Fruit fly (Drosophila melanogaster) whole organism, embryonic: ENCODE results near the gene Pde9.

Experiments
- C15 ChIP-seq: fragments of 200-800 bp; sonication (Bioruptor generic); IDR thresholded peaks from 3 replicates; pipeline ENCODE4 v1.3.6; 2022; ENCODE audit warnings: missing biosample characterization, missing genetic modification characterization
- CG10209 ChIP-seq: fragments of 200-800 bp; sonication (Bioruptor generic); optimal IDR thresholded peaks from 3 replicates; lab custom pipeline; 2017; ENCODE audit warnings: missing biosample characterization, mild to moderate bottlenecking, missing genetic modification characterization, missing genetic modification reagents
- CG12219 ChIP-seq: fragments of 200-800 bp; sonication (Bioruptor generic); optimal IDR thresholded peaks from 3 replicates; lab custom pipeline; 2018; ENCODE audit warnings: missing biosample characterization, mild to moderate bottlenecking, missing genetic modification characterization
- CG12659 ChIP-seq: fragments of 200-800 bp; sonication (Bioruptor generic); optimal IDR thresholded peaks from 3 replicates; lab custom pipeline; 2017; ENCODE audit warnings: mild to moderate bottlenecking, missing biosample characterization, missing genetic modification reagents, missing genetic modification characterization
- CG14965 ChIP-seq: fragments of 200-800 bp; sonication (Bioruptor generic); optimal IDR thresholded peaks from 2 replicates; lab custom pipeline; 2016; ENCODE audit warnings: missing biosample characterization, missing genetic modification characterization, borderline replicate concordance
- CG17186 ChIP-seq: fragments of 200-800 bp; sonication (Bioruptor generic); optimal IDR thresholded peaks from 3 replicates; lab custom pipeline; 2017; ENCODE audit warnings: missing biosample characterization, missing genetic modification reagents, missing genetic modification characterization
- CG18599 ChIP-seq: fragments of 200-800 bp; sonication (Bioruptor generic); optimal IDR thresholded peaks from 3 replicates; lab custom pipeline; 2017; ENCODE audit warnings: missing biosample characterization, missing genetic modification characterization, mild to moderate bottlenecking, moderate library complexity, missing genetic modification reagents
- CG30431 ChIP-seq: fragments of 200-800 bp; sonication (Bioruptor generic); optimal IDR thresholded peaks from 2 replicates; lab custom pipeline; 2017; ENCODE audit warnings: missing biosample characterization, missing genetic modification characterization
- CG31365 ChIP-seq: fragments of 200-800 bp; sonication (Bioruptor generic); optimal IDR thresholded peaks from 2 replicates; lab custom pipeline; 2018; ENCODE audit warnings: missing biosample characterization, mild to moderate bottlenecking, missing genetic modification characterization
- CG33213 ChIP-seq: fragments of 200-800 bp; sonication (Bioruptor generic); optimal IDR thresholded peaks from 3 replicates; lab custom pipeline; 2016; ENCODE audit warnings: missing biosample characterization, missing genetic modification characterization
- CG4617 ChIP-seq: fragments of 200-800 bp; sonication (Bioruptor generic); optimal IDR thresholded peaks from 3 replicates; lab custom pipeline; 2016; ENCODE audit warnings: missing biosample characterization, missing genetic modification characterization, borderline replicate concordance
- CG7928 ChIP-seq: fragments of 200-800 bp; sonication (Bioruptor generic); optimal IDR thresholded peaks from 2 replicates; lab custom pipeline; 2017; ENCODE audit warnings: missing biosample characterization, mild to moderate bottlenecking, missing genetic modification characterization
- CG8290 ChIP-seq, 3 experiments: fragments of 200-800 bp; sonication (Bioruptor generic); optimal IDR thresholded peaks; 2 replicates each; lab custom pipeline; 2016 to 2019; ENCODE audit warnings: missing biosample characterization in 3 of 3, missing genetic modification characterization in 3 of 3, mild to moderate bottlenecking in 2 of 3, moderate library complexity in 1 of 3
- CHES-1-like ChIP-seq: fragments of 200-800 bp; sonication (Bioruptor generic); optimal IDR thresholded peaks from 2 replicates; lab custom pipeline; 2016; ENCODE audit warnings: missing biosample characterization, missing genetic modification characterization
- D19B ChIP-seq: fragments of 200-800 bp; sonication (Bioruptor generic); optimal IDR thresholded peaks from 2 replicates; lab custom pipeline; 2017; ENCODE audit warnings: missing biosample characterization, mild to moderate bottlenecking, missing genetic modification characterization
- ERR ChIP-seq: fragments of 200-800 bp; sonication (Bioruptor generic); optimal IDR thresholded peaks from 2 replicates; lab custom pipeline; 2016; ENCODE audit warnings: missing biosample characterization, missing genetic modification characterization
- Hand ChIP-seq: fragments of 200-800 bp; sonication (Bioruptor generic); optimal IDR thresholded peaks from 2 replicates; lab custom pipeline; 2017; ENCODE audit warnings: mild to moderate bottlenecking, missing biosample characterization, missing genetic modification reagents, missing genetic modification characterization
- HmgZ ChIP-seq: fragments of 200-800 bp; sonication (Bioruptor generic); optimal IDR thresholded peaks from 2 replicates; lab custom pipeline; 2018; ENCODE audit warnings: missing biosample characterization, mild to moderate bottlenecking, missing genetic modification characterization
- Hmx ChIP-seq: fragments of 200-800 bp; sonication (Bioruptor generic); optimal IDR thresholded peaks from 2 replicates; lab custom pipeline; 2016; ENCODE audit warnings: missing biosample characterization, missing genetic modification characterization
- Kr ChIP-seq: fragments of 200-800 bp; sonication (Bioruptor generic); optimal IDR thresholded peaks from 2 replicates; lab custom pipeline; 2017; ENCODE audit warnings: missing biosample characterization, mild to moderate bottlenecking, missing genetic modification characterization
- Neu2 ChIP-seq: fragments of 200-800 bp; sonication (Bioruptor generic); optimal IDR thresholded peaks from 3 replicates; lab custom pipeline; 2016; ENCODE audit warnings: missing biosample characterization, missing genetic modification characterization, borderline replicate concordance
- Oaz ChIP-seq: fragments of 200-800 bp; sonication (Bioruptor generic); IDR thresholded peaks from 2 replicates; pipeline ENCODE4 v1.3.6; 2022; ENCODE audit warnings: missing biosample characterization, missing genetic modification characterization
- Poxn ChIP-seq: fragments of 200-800 bp; sonication (Bioruptor generic); IDR thresholded peaks from 2 replicates; pipeline ENCODE4 v1.3.6; 2022; ENCODE audit warnings: missing biosample characterization, missing genetic modification characterization
- Taf1 ChIP-seq: fragments of 200-800 bp; sonication (Bioruptor generic); IDR thresholded peaks from 2 replicates; pipeline ENCODE4 v1.3.6; 2022; ENCODE audit warnings: missing biosample characterization, missing genetic modification characterization
- Tbp ChIP-seq: fragments of >200 bp; optimal IDR thresholded peaks from 2 replicates; lab custom pipeline; 2018; ENCODE audit warnings: missing biosample characterization, missing genetic modification characterization
- ab ChIP-seq: fragments of 200-800 bp; sonication (Bioruptor generic); optimal IDR thresholded peaks from 2 replicates; lab custom pipeline; 2016; ENCODE audit warnings: missing biosample characterization, missing genetic modification characterization
- bbx ChIP-seq: fragments of 200-800 bp; sonication (Bioruptor generic); IDR thresholded peaks from 2 replicates; pipeline ENCODE4 v1.3.6; 2022; ENCODE audit warnings: missing biosample characterization, missing genetic modification characterization; ENCODE audit not compliant: partially characterized antibody
- bowl ChIP-seq: fragments of 200-800 bp; sonication (Bioruptor generic); IDR thresholded peaks from 2 replicates; pipeline ENCODE4 v1.3.6; 2022; ENCODE audit warnings: missing biosample characterization, missing genetic modification characterization
- chinmo ChIP-seq: fragments of 200-800 bp; sonication (Bioruptor generic); IDR thresholded peaks from 4 replicates; pipeline ENCODE4 v1.3.6; 2022; ENCODE audit warnings: missing biosample characterization, missing genetic modification characterization; ENCODE audit not compliant: partially characterized antibody
- danr ChIP-seq: fragments of 200-800 bp; sonication (Bioruptor generic); IDR thresholded peaks from 2 replicates; pipeline ENCODE4 v1.3.6; 2022; ENCODE audit warnings: missing biosample characterization, missing genetic modification characterization
- ewg ChIP-seq: fragments of 200-800 bp; sonication (Bioruptor generic); optimal IDR thresholded peaks from 3 replicates; lab custom pipeline; 2017; ENCODE audit warnings: mild to moderate bottlenecking, missing biosample characterization, missing genetic modification reagents, missing genetic modification characterization
- jing ChIP-seq: fragments of 200-800 bp; sonication (Bioruptor generic); optimal IDR thresholded peaks from 2 replicates; lab custom pipeline; 2018; ENCODE audit warnings: missing biosample characterization, mild to moderate bottlenecking, missing genetic modification characterization
- klu ChIP-seq: fragments of 200-800 bp; sonication (Bioruptor generic); IDR thresholded peaks from 2 replicates; pipeline ENCODE4 v1.3.6; 2022; ENCODE audit warnings: missing biosample characterization, missing genetic modification characterization
- mld ChIP-seq: fragments of 200-800 bp; sonication (Bioruptor generic); IDR thresholded peaks from 3 replicates; pipeline ENCODE4 v1.3.6; 2022; ENCODE audit warnings: missing biosample characterization, missing genetic modification characterization; ENCODE audit not compliant: partially characterized antibody
- pnt ChIP-seq: fragments of 200-800 bp; sonication (Bioruptor generic); optimal IDR thresholded peaks from 3 replicates; lab custom pipeline; 2016; ENCODE audit warnings: missing biosample characterization, missing genetic modification characterization
- pros ChIP-seq: fragments of 200-800 bp; sonication (Bioruptor generic); optimal IDR thresholded peaks from 3 replicates; lab custom pipeline; 2019; ENCODE audit warnings: missing biosample characterization, mild to moderate bottlenecking, missing genetic modification characterization, moderate library complexity
- ranshi ChIP-seq: fragments of 200-800 bp; sonication (Bioruptor generic); IDR thresholded peaks from 2 replicates; pipeline ENCODE4 v1.3.6; 2022; ENCODE audit warnings: missing biosample characterization, missing genetic modification characterization
- sima ChIP-seq: fragments of 200-800 bp; sonication (Bioruptor generic); optimal IDR thresholded peaks from 2 replicates; lab custom pipeline; 2016; ENCODE audit warnings: missing biosample characterization, missing genetic modification characterization
- sna ChIP-seq: fragments of 200-800 bp; sonication (Bioruptor generic); IDR thresholded peaks from 2 replicates; pipeline ENCODE4 v1.3.6; 2022; ENCODE audit warnings: missing biosample characterization, missing genetic modification characterization; ENCODE audit not compliant: partially characterized antibody
- sqz ChIP-seq: fragments of 200-800 bp; sonication (Bioruptor generic); optimal IDR thresholded peaks from 3 replicates; lab custom pipeline; 2018; ENCODE audit warnings: missing biosample characterization, mild to moderate bottlenecking, missing genetic modification characterization
- tio ChIP-seq: fragments of 200-800 bp; sonication (Bioruptor generic); optimal IDR thresholded peaks from 2 replicates; lab custom pipeline; 2017; ENCODE audit warnings: missing biosample characterization, missing genetic modification characterization, inconsistent platforms
- tll ChIP-seq, 2 experiments: fragments of 200-800 bp in 1 of 2; fragments of >200 bp in 1 of 2; sonication (Bioruptor generic) in 1 of 2; optimal IDR thresholded peaks; 2 replicates each; lab custom pipeline; 2017 to 2019; ENCODE audit warnings: missing biosample characterization in 2 of 2, missing genetic modification characterization in 2 of 2, mild to moderate bottlenecking in 1 of 2, moderate library complexity in 1 of 2
- unc-4 ChIP-seq: fragments of 200-800 bp; sonication (Bioruptor generic); IDR thresholded peaks from 2 replicates; pipeline ENCODE4 v1.3.6; 2022; ENCODE audit warnings: missing biosample characterization, missing genetic modification characterization; ENCODE audit not compliant: partially characterized antibody
- usp ChIP-seq: fragments of >200 bp; optimal IDR thresholded peaks from 2 replicates; lab custom pipeline; 2017; ENCODE audit warnings: missing biosample characterization, missing genetic modification characterization
- vvl ChIP-seq: fragments of 200-800 bp; sonication (Bioruptor generic); IDR thresholded peaks from 2 replicates; pipeline ENCODE4 v1.3.6; 2022; ENCODE audit warnings: missing biosample characterization, missing genetic modification characterization
- zfh2 ChIP-seq: fragments of 200-800 bp; sonication (Bioruptor generic); optimal IDR thresholded peaks from 2 replicates; lab custom pipeline; 2016; ENCODE audit warnings: missing biosample characterization, missing genetic modification characterization

Pde9 gene

DNA sequence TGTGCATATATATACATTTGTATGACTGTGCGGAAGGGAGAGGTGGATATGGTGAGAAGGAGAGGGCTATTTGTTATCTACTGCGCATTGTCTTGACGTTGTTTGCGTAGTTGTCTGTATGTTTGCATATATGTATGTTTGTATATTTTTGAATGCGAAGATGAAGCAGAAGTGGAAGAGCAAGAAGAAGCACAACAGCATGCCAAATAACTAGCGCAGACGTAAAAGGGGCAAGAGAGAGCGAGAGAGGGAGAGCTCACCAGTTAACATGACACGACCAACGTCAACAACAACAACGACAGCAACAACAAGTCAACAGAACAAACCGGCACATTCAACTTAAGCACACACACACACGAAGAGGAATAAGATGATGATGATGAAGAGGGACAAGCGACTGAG, 145.3 kb downstream of the Pde9 start (continued):
- TF ChIP-seq sna (GFP tag; lab: Robert Waterston, UW): 0 out of 2 replicates have a peak, but pooled peaks have one; percentile 14
- no peak for TF ChIP-seq CG8290 (GFP tag; optimal IDR thresholded peaks at IDR 0.05; lab: Kevin White, UChicago)
- TF ChIP-seq CG8290 (tag; optimal IDR thresholded peaks at IDR 0.05; lab: Kevin White, UChicago): peak in 1 of 2 experiments; percentile 32
- TF ChIP-seq Kr (GFP tag; lab: Kevin White, UChicago): peak; percentile 65
- peak in 1 of 2 experiments; percentile 93 for TF ChIP-seq tll (GFP tag; optimal IDR thresholded peaks at IDR 0.05; lab: Kevin White, UChicago)
- TF ChIP-seq pros (GFP tag; lab: Kevin White, UChicago): peak; percentile 99
- TF ChIP-seq ewg (GFP tag; lab: Kevin White, UChicago): no peak
- no peak for TF ChIP-seq Hmx (GFP tag; lab: Kevin White, UChicago)

DNA sequence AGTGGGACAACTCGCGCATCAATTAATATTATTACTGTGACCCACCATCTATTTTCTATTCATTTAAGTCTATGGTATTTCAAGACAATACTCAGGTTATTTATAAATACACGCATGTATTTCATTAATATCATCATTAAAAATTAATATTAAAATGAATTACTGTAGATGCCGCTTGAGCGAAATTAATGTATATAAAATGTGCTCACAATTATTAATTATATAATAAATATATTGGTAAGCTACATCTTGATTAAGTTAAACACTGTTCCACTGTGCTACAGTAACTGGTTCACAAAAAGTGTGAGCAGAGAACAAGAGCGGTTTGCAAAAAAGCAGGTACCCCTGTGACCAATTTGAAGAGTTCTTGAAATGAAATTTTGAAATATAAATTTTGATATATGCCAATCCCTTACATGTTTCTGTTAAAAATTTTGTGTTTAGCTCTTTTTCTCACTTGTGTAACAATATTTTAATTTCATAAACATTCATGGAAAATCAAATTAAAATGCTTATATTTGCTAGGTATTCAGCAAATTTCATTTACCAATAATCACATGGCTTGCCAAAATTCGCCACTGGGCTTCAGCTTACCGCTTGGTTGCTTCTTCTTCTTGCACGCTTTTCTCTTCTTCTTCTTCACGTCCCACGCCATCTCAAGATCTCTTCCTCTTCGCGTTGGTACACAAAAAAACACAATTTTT, 146.0 kb downstream of the Pde9 start:
- TF ChIP-seq ERR (peak; percentile 99), D19B (GFP tag; lab: Kevin White, UChicago) (peak; percentile 99), vvl (peak; percentile 99), CG12659 (peak; percentile 100), HmgZ (peak; percentile 100), bowl (peak; percentile 98), sima (peak; percentile 99), mld (GFP tag; lab: Robert Waterston, UW) (peak; percentile 42; the same call in 1 of the 3 replicates), CG12219 (GFP tag; lab: Kevin White, UChicago) (peak; percentile 99), CG17186 (GFP tag; lab: Kevin White, UChicago) (peak; percentile 96), CG30431 (GFP tag; lab: Kevin White, UChicago) (peak; percentile 99), CG10209 (GFP tag; lab: Kevin White, UChicago) (peak; percentile 100), unc-4 (GFP tag; lab: Robert Waterston, UW) (0 out of 2 replicates have a peak, but pooled peaks have one; percentile 23), usp (GFP tag; lab: Kevin White, UChicago) (no peak), CG33213 (GFP tag; lab: Kevin White, UChicago) (peak; percentile 100), C15 (peak; percentile 99), Taf1 (peak; percentile 99), zfh2 (GFP tag; lab: Kevin White, UChicago) (peak; percentile 100), CG31365 (peak; percentile 95), jing (GFP tag; lab: Kevin White, UChicago) (peak; percentile 99), Oaz (GFP tag; lab: Robert Waterston, UW) (peak; percentile 99), chinmo (GFP tag; lab: Robert Waterston, UW) (no peak), klu (peak; percentile 100), ranshi (GFP tag; lab: Robert Waterston, UW) (peak; percentile 99), CHES-1-like (GFP tag; lab: Kevin White, UChicago) (peak; percentile 100), CG14965 (peak; percentile 94), CG18599 (peak; percentile 100), Neu2 (GFP tag; lab: Kevin White, UChicago) (peak; percentile 97), sqz (GFP tag; lab: Kevin White, UChicago) (peak; percentile 100), CG7928 (peak; percentile 91), Tbp (GFP tag; lab: Kevin White, UChicago) (no peak), pnt (GFP tag; lab: Kevin White, UChicago) (peak; percentile 99), Poxn (GFP tag; lab: Robert Waterston, UW) (peak; percentile 100), danr (peak; percentile 99), bbx (GFP tag; lab: Robert Waterston, UW) (no peak; the same call in 1 of the 2 replicates), Hand (GFP tag; lab: Kevin White, UChicago) (peak; percentile 100), ab (GFP tag; lab: Kevin White, UChicago) (peak; percentile 99), CG4617 (peak; percentile 100), tio (GFP tag; lab: Kevin White, UChicago) (peak; percentile 100)
